Worm (Caenorhabditis elegans) whole organism, L3 larva: ENCODE data around the gene T04F8.3.

Source experiments
- ZK546.5 ChIP-seq: sonication (generic microtip); optimal IDR thresholded peaks from 2 replicates; lab custom pipeline; 2017; ENCODE audit warnings: missing biosample characterization, missing genetic modification characterization
- elt-2 ChIP-seq: sonication (generic microtip); optimal IDR thresholded peaks from 2 replicates; lab custom pipeline; 2016; ENCODE audit warnings: missing genetic modification reagents, mild to moderate bottlenecking, missing genetic modification characterization, missing compliant biosample characterization
- elt-3 ChIP-seq, 3 experiments: fragments of 150-350 bp in 1 of 3; sonication (generic microtip) in 2 of 3; optimal IDR thresholded peaks; 2 replicates in 2 of 3; 4 replicates in 1 of 3; lab custom pipeline; 2014 to 2017; ENCODE audit warnings: missing biosample characterization in 3 of 3, missing genetic modification characterization in 3 of 3
- fkh-10 ChIP-seq: sonication (generic microtip); optimal IDR thresholded peaks from 2 replicates; lab custom pipeline; 2017; ENCODE audit warnings: missing biosample characterization, missing genetic modification reagents, missing genetic modification characterization
- lin-39 ChIP-seq: fragments of 150-350 bp; optimal IDR thresholded peaks from 2 replicates; lab custom pipeline; 2018; ENCODE audit warnings: missing biosample characterization, missing genetic modification reagents, missing genetic modification characterization
- pha-4 ChIP-seq: fragments of 150-350 bp; optimal IDR thresholded peaks from 2 replicates; lab custom pipeline; 2014; ENCODE audit warnings: missing biosample characterization, missing genetic modification reagents, missing genetic modification characterization
- zag-1 ChIP-seq: fragments of 150-350 bp; optimal IDR thresholded peaks from 2 replicates; lab custom pipeline; 2014; ENCODE audit warnings: missing biosample characterization, missing genetic modification characterization

DNA sequence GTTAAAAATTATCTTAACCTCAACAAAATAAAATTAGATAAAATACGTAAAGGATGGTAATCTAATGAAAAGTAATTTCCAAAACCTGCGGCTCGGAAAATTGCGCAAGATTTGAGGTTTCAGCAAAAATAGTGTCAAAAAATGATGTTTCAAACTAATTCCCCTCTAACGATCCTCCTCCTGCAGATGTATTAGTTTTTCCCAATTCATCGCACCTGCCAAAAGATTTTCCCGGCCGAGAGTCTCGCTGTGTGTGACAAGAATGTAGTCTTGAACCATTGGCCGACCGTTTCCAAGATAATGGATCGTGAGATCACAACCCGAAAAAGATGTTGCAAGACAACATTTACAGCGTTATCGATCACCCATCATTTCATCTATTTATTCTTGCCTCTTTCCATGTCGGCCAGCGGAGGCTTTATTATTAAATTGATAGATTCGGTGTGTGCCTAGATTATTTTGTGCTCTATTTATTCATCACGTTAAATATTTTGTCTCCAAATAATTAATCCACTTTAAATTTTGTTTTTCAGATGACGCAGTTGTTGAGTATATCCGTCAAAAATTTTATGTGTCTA lies 31.7 kb downstream of the T04F8.3 start, which contains the start of the genes C44C10.10 and C44C10.5:
- no peak for TF ChIP-seq ZK546.5 (tag; lab: Kevin White, UChicago)
- TF ChIP-seq elt-2 (tag; lab: Kevin White, UChicago): no peak
- no peak for TF ChIP-seq zag-1 (tag; lab: Kevin White, UChicago)
- TF ChIP-seq lin-39: no peak
- TF ChIP-seq fkh-10 (GFP tag; lab: Kevin White, UChicago): no peak
- TF ChIP-seq elt-3 (tag; optimal IDR thresholded peaks at IDR 0.05; lab: Kevin White, UChicago): no peak
- no peak for TF ChIP-seq pha-4 (tag; lab: Kevin White, UChicago)
